Worm (Caenorhabditis elegans) whole organism, L4 larva: ENCODE measurements around the gene zag-1.

Source experiments
- F37D6.2 ChIP-seq: sonication (generic microtip); optimal IDR thresholded peaks from 2 replicates; lab custom pipeline; 2016; ENCODE audit warnings: mild to moderate bottlenecking, missing genetic modification characterization, missing compliant biosample characterization
- F44E2.7 ChIP-seq: fragments of 200-800 bp; sonication (Bioruptor generic); IDR thresholded peaks from 2 replicates; pipeline ENCODE4 v2.1.2; 2022; ENCODE audit warnings: missing genetic modification characterization, missing compliant biosample characterization
- madf-9 ChIP-seq: fragments of 200-800 bp; sonication (Bioruptor generic); conservative IDR thresholded peaks from 2 replicates; pipeline ENCODE4 v1.3.6; 2022; ENCODE audit warnings: missing genetic modification reagents, missing genetic modification characterization, missing compliant biosample characterization
- pha-4 ChIP-seq, 2 experiments: fragments of 150-350 bp in 1 of 2; fragments of 200-800 bp in 1 of 2; sonication (Bioruptor generic) in 1 of 2; IDR thresholded peaks in 1 of 2; optimal IDR thresholded peaks in 1 of 2; 2 replicates each; pipeline versions ENCODE4 v1.3.6 to Lab custom; 2014 to 2022; ENCODE audit warnings: missing genetic modification characterization in 2 of 2, missing genetic modification reagents in 2 of 2, missing biosample characterization in 1 of 2, missing compliant biosample characterization in 1 of 2
- skn-1 ChIP-seq: fragments of 150-350 bp; optimal IDR thresholded peaks from 2 replicates; lab custom pipeline; 2014; ENCODE audit warnings: missing biosample characterization, missing genetic modification characterization
- snpc-4 ChIP-seq: fragments of 150-350 bp; optimal IDR thresholded peaks from 2 replicates; lab custom pipeline; 2014; ENCODE audit warnings: missing biosample characterization, missing genetic modification characterization

- TF ChIP-seq pha-4 (GFP tag; IDR thresholded peaks at IDR 0.05; lab: Robert Waterston, UW) = no peak
- no peak for TF ChIP-seq pha-4 (tag; optimal IDR thresholded peaks at IDR 0.05; lab: Kevin White, UChicago)
- TF ChIP-seq snpc-4 (tag; lab: Kevin White, UChicago) = no peak
- TF ChIP-seq skn-1 (tag; lab: Kevin White, UChicago) = no peak
- TF ChIP-seq F44E2.7 (GFP tag; lab: Robert Waterston, UW) = no peak
- TF ChIP-seq madf-9 (GFP tag; lab: Robert Waterston, UW) = no peak
- no peak for TF ChIP-seq F37D6.2
Measured at ce11 chrIV:3844584-3844983, 11.1 kb upstream of the zag-1 start.
